Fruit fly (Drosophila melanogaster) whole organism, embryonic: ENCODE results near the gene CG17944.

Source experiments
- Ada2b ChIP-seq: fragments of 200-800 bp; sonication (Bioruptor generic); IDR thresholded peaks from 2 replicates; pipeline ENCODE4 v1.3.6; 2022; ENCODE audit warnings: missing biosample characterization, missing genetic modification characterization
- CG10274 ChIP-seq: fragments of 200-800 bp; sonication (Bioruptor generic); optimal IDR thresholded peaks from 3 replicates; lab custom pipeline; 2017; ENCODE audit warnings: missing biosample characterization, mild to moderate bottlenecking, missing genetic modification characterization
- CG11247 ChIP-seq: fragments of 200-800 bp; sonication (Bioruptor generic); IDR thresholded peaks from 2 replicates; pipeline ENCODE4 v1.3.6; 2022; ENCODE audit warnings: missing biosample characterization, missing genetic modification characterization
- CG11504 ChIP-seq: fragments of 200-800 bp; sonication (Bioruptor generic); optimal IDR thresholded peaks from 3 replicates; lab custom pipeline; 2019; ENCODE audit warnings: missing biosample characterization, mild to moderate bottlenecking, missing genetic modification characterization, moderate library complexity
- CG16779 ChIP-seq: fragments of 200-800 bp; sonication (Bioruptor generic); IDR thresholded peaks from 2 replicates; pipeline ENCODE4 v1.3.6; 2022; ENCODE audit warnings: missing biosample characterization, missing genetic modification characterization
- CG16863 ChIP-seq: fragments of 200-800 bp; sonication (Bioruptor generic); optimal IDR thresholded peaks from 3 replicates; lab custom pipeline; 2016; ENCODE audit warnings: missing biosample characterization, missing genetic modification characterization
- CG17385 ChIP-seq: fragments of 200-800 bp; sonication (Bioruptor generic); optimal IDR thresholded peaks from 3 replicates; lab custom pipeline; 2018; ENCODE audit warnings: missing biosample characterization, mild to moderate bottlenecking, missing genetic modification characterization
- CG17912 ChIP-seq: fragments of 200-800 bp; sonication (Bioruptor generic); optimal IDR thresholded peaks from 2 replicates; lab custom pipeline; 2018; ENCODE audit warnings: missing biosample characterization, mild to moderate bottlenecking, missing genetic modification characterization
- CG1792 ChIP-seq: fragments of 200-800 bp; sonication (Bioruptor generic); optimal IDR thresholded peaks from 2 replicates; lab custom pipeline; 2016; ENCODE audit warnings: missing biosample characterization, missing genetic modification characterization
- CG2116 ChIP-seq: fragments of 200-800 bp; sonication (Bioruptor generic); optimal IDR thresholded peaks from 3 replicates; lab custom pipeline; 2018; ENCODE audit warnings: missing biosample characterization, mild to moderate bottlenecking, missing genetic modification characterization
- CG2678 ChIP-seq: fragments of 200-800 bp; sonication (Bioruptor generic); optimal IDR thresholded peaks from 3 replicates; lab custom pipeline; 2019; ENCODE audit warnings: missing biosample characterization, mild to moderate bottlenecking, missing genetic modification characterization, moderate library complexity
- CG4282 ChIP-seq: fragments of 200-800 bp; sonication (Bioruptor generic); optimal IDR thresholded peaks from 2 replicates; lab custom pipeline; 2016; ENCODE audit warnings: missing biosample characterization, missing genetic modification characterization
- CG4360 ChIP-seq: fragments of 200-800 bp; sonication (Bioruptor generic); IDR thresholded peaks from 2 replicates; pipeline ENCODE4 v1.3.6; 2022; ENCODE audit warnings: missing biosample characterization, missing genetic modification characterization
- CG5180 ChIP-seq: fragments of 200-800 bp; sonication (Bioruptor generic); optimal IDR thresholded peaks from 3 replicates; lab custom pipeline; 2017; ENCODE audit warnings: missing biosample characterization, missing genetic modification characterization, mild to moderate bottlenecking, moderate library complexity, missing genetic modification reagents
- CG6175 ChIP-seq: fragments of 200-800 bp; sonication (Bioruptor generic); IDR thresholded peaks from 3 replicates; pipeline ENCODE4 v1.3.6; 2022; ENCODE audit warnings: missing biosample characterization, missing genetic modification characterization
- CG6813 ChIP-seq: fragments of 200-800 bp; sonication (Bioruptor generic); optimal IDR thresholded peaks from 2 replicates; lab custom pipeline; 2017; ENCODE audit warnings: missing biosample characterization, missing genetic modification characterization, mild to moderate bottlenecking, moderate library complexity, missing genetic modification reagents
- CG9609 ChIP-seq: fragments of 200-800 bp; sonication (Bioruptor generic); optimal IDR thresholded peaks from 3 replicates; lab custom pipeline; 2016; ENCODE audit warnings: missing biosample characterization, missing genetic modification characterization
- CG9932 ChIP-seq: fragments of 200-800 bp; sonication (Bioruptor generic); IDR thresholded peaks from 2 replicates; pipeline ENCODE4 v1.3.6; 2022; ENCODE audit warnings: missing biosample characterization, missing genetic modification characterization
- Camta ChIP-seq: fragments of 200-800 bp; sonication (Bioruptor generic); optimal IDR thresholded peaks from 2 replicates; lab custom pipeline; 2016; ENCODE audit warnings: missing biosample characterization, missing genetic modification characterization
- CkIIα-i1 ChIP-seq: fragments of 200-800 bp; sonication (Bioruptor generic); IDR thresholded peaks from 2 replicates; pipeline ENCODE4 v1.3.6; 2022; ENCODE audit warnings: missing biosample characterization, missing genetic modification characterization
- Dad ChIP-seq: fragments of 200-800 bp; sonication (Bioruptor generic); optimal IDR thresholded peaks from 3 replicates; lab custom pipeline; 2016; ENCODE audit warnings: missing biosample characterization, missing genetic modification characterization
- Hr51 ChIP-seq, 2 experiments: fragments of 200-800 bp; sonication (Bioruptor generic); optimal IDR thresholded peaks; 2 replicates in 1 of 2; 3 replicates in 1 of 2; lab custom pipeline; 2016 to 2018; ENCODE audit warnings: missing biosample characterization in 2 of 2, missing genetic modification characterization in 2 of 2, mild to moderate bottlenecking in 1 of 2, moderate library complexity in 1 of 2
- Kr ChIP-seq: fragments of 200-800 bp; sonication (Bioruptor generic); optimal IDR thresholded peaks from 2 replicates; lab custom pipeline; 2017; ENCODE audit warnings: missing biosample characterization, mild to moderate bottlenecking, missing genetic modification characterization
- Meics ChIP-seq: fragments of 200-800 bp; sonication (Bioruptor generic); optimal IDR thresholded peaks from 2 replicates; lab custom pipeline; 2017; ENCODE audit warnings: missing biosample characterization, mild to moderate bottlenecking, missing genetic modification characterization
- NC2β ChIP-seq: fragments of 200-800 bp; sonication (Bioruptor generic); optimal IDR thresholded peaks from 2 replicates; lab custom pipeline; 2016; ENCODE audit warnings: missing biosample characterization, missing genetic modification characterization
- Nf-YB ChIP-seq: fragments of 200-800 bp; sonication (Bioruptor generic); optimal IDR thresholded peaks from 3 replicates; lab custom pipeline; 2019; ENCODE audit warnings: missing biosample characterization, mild to moderate bottlenecking, missing genetic modification characterization, moderate library complexity
- Oli ChIP-seq: fragments of 200-800 bp; sonication (Bioruptor generic); optimal IDR thresholded peaks from 2 replicates; lab custom pipeline; 2018; ENCODE audit warnings: missing biosample characterization, mild to moderate bottlenecking, missing genetic modification characterization, moderate library complexity
- Ptx1 ChIP-seq: fragments of 200-800 bp; sonication (Bioruptor generic); IDR thresholded peaks from 2 replicates; pipeline ENCODE4 v1.3.6; 2022; ENCODE audit warnings: missing biosample characterization, missing genetic modification characterization
- TFAM ChIP-seq: fragments of 200-800 bp; sonication (Bioruptor generic); optimal IDR thresholded peaks from 2 replicates; lab custom pipeline; 2017; ENCODE audit warnings: missing biosample characterization, missing genetic modification characterization, inconsistent platforms
- Vsx1 ChIP-seq: fragments of 200-800 bp; sonication (Bioruptor generic); optimal IDR thresholded peaks from 2 replicates; lab custom pipeline; 2017; ENCODE audit warnings: missing biosample characterization, mild to moderate bottlenecking, missing genetic modification characterization, missing genetic modification reagents
- Xbp1 ChIP-seq: fragments of 200-800 bp; sonication (Bioruptor generic); optimal IDR thresholded peaks from 3 replicates; lab custom pipeline; 2016; ENCODE audit warnings: missing biosample characterization, mild to moderate bottlenecking, missing genetic modification characterization
- az2 ChIP-seq: fragments of 200-800 bp; sonication (Bioruptor generic); optimal IDR thresholded peaks from 3 replicates; lab custom pipeline; 2016; ENCODE audit warnings: missing biosample characterization, missing genetic modification characterization
- br ChIP-seq: fragments of >200 bp; optimal IDR thresholded peaks from 2 replicates; lab custom pipeline; 2017
- bsh ChIP-seq, 2 experiments: fragments of 200-800 bp; sonication (Bioruptor generic); optimal IDR thresholded peaks; 2 replicates each; lab custom pipeline; 2017 to 2018; ENCODE audit warnings: mild to moderate bottlenecking in 2 of 2, missing biosample characterization in 2 of 2, missing genetic modification characterization in 2 of 2, moderate library complexity in 1 of 2
- cas ChIP-seq: fragments of 200-800 bp; sonication (Bioruptor generic); IDR thresholded peaks from 2 replicates; pipeline ENCODE4 v1.3.6; 2022; ENCODE audit warnings: missing biosample characterization, missing genetic modification characterization
- da ChIP-seq: fragments of 200-800 bp; sonication (Bioruptor generic); optimal IDR thresholded peaks from 2 replicates; lab custom pipeline; 2016; ENCODE audit warnings: missing biosample characterization, missing genetic modification characterization
- en ChIP-seq: fragments of 200-800 bp; sonication (Bioruptor generic); optimal IDR thresholded peaks from 2 replicates; lab custom pipeline; 2016; ENCODE audit warnings: missing biosample characterization, missing genetic modification characterization
- exex ChIP-seq: fragments of 200-800 bp; sonication (Bioruptor generic); optimal IDR thresholded peaks from 4 replicates; lab custom pipeline; 2018; ENCODE audit warnings: missing biosample characterization, mild to moderate bottlenecking, missing genetic modification characterization, moderate library complexity
- gcm ChIP-seq: fragments of 200-800 bp; sonication (Bioruptor generic); optimal IDR thresholded peaks from 2 replicates; lab custom pipeline; 2019; ENCODE audit warnings: missing biosample characterization, mild to moderate bottlenecking, missing genetic modification characterization, moderate library complexity
- gem ChIP-seq: fragments of 200-800 bp; sonication (Bioruptor generic); optimal IDR thresholded peaks from 2 replicates; lab custom pipeline; 2019; ENCODE audit warnings: missing biosample characterization, mild to moderate bottlenecking, missing genetic modification characterization, moderate library complexity
- lbe ChIP-seq: fragments of 200-800 bp; sonication (Bioruptor generic); optimal IDR thresholded peaks from 2 replicates; lab custom pipeline; 2016; ENCODE audit warnings: missing biosample characterization, mild to moderate bottlenecking, missing genetic modification characterization
- lola ChIP-seq, 3 experiments: fragments of >200 bp in 2 of 3; fragments of 200-800 bp in 1 of 3; sonication (Bioruptor generic) in 1 of 3; optimal IDR thresholded peaks; 2 replicates each; lab custom pipeline; 2017 to 2019; ENCODE audit warnings: missing biosample characterization in 3 of 3, missing genetic modification characterization in 3 of 3, mild to moderate bottlenecking in 1 of 3, moderate library complexity in 1 of 3
- nmo ChIP-seq: fragments of 200-800 bp; sonication (Bioruptor generic); optimal IDR thresholded peaks from 2 replicates; lab custom pipeline; 2018; ENCODE audit warnings: missing biosample characterization, mild to moderate bottlenecking, missing genetic modification characterization, moderate library complexity
- oc ChIP-seq: fragments of 200-800 bp; sonication (Bioruptor generic); optimal IDR thresholded peaks from 2 replicates; lab custom pipeline; 2018; ENCODE audit warnings: missing biosample characterization, mild to moderate bottlenecking, missing genetic modification characterization, moderate library complexity
- otp ChIP-seq: fragments of 200-800 bp; sonication (Bioruptor generic); IDR thresholded peaks from 3 replicates; pipeline ENCODE4, ENCODE4 v1.3.6; 2022; ENCODE audit warnings: missing biosample characterization, missing genetic modification characterization
- pnt ChIP-seq: fragments of 200-800 bp; sonication (Bioruptor generic); optimal IDR thresholded peaks from 3 replicates; lab custom pipeline; 2016; ENCODE audit warnings: missing biosample characterization, missing genetic modification characterization
- sd ChIP-seq: fragments of 200-800 bp; sonication (Bioruptor generic); optimal IDR thresholded peaks from 3 replicates; lab custom pipeline; 2018; ENCODE audit warnings: missing biosample characterization, mild to moderate bottlenecking, missing genetic modification characterization, moderate library complexity
- tap ChIP-seq: fragments of 200-800 bp; optimal IDR thresholded peaks from 3 replicates; lab custom pipeline; 2019; ENCODE audit warnings: missing biosample characterization, mild to moderate bottlenecking, missing genetic modification characterization, moderate library complexity
- ttk ChIP-seq: fragments of 200-800 bp; sonication (Bioruptor generic); IDR thresholded peaks from 2 replicates; pipeline ENCODE4 v2.1.2; 2022; ENCODE audit warnings: missing biosample characterization, missing genetic modification characterization
- unc-4 ChIP-seq: fragments of 200-800 bp; sonication (Bioruptor generic); IDR thresholded peaks from 2 replicates; pipeline ENCODE4 v1.3.6; 2022; ENCODE audit warnings: missing biosample characterization, missing genetic modification characterization; ENCODE audit not compliant: partially characterized antibody
- wek ChIP-seq: fragments of 200-800 bp; sonication (Bioruptor generic); optimal IDR thresholded peaks from 3 replicates; lab custom pipeline; 2018; ENCODE audit warnings: missing biosample characterization, mild to moderate bottlenecking, missing genetic modification characterization, moderate library complexity

CG17944 gene

dm6 chr3R:7334613-7335012, 27.3 kb downstream of the CG17944 start (continued):
- no peak for TF ChIP-seq CG17912 (GFP tag; lab: Kevin White, UChicago)
- TF ChIP-seq CG17385 (GFP tag; lab: Kevin White, UChicago): peak; percentile 9
- TF ChIP-seq CG6175 (GFP tag; lab: Robert Waterston, UW): no peak
- TF ChIP-seq otp (GFP tag; lab: Robert Waterston, UW): 0 out of 3 replicates have a peak, but pooled peaks have one; percentile 9
- TF ChIP-seq nmo (GFP tag; lab: Kevin White, UChicago): peak; percentile 4
- no peak for TF ChIP-seq sd (tag; lab: Kevin White, UChicago)
- TF ChIP-seq bsh (GFP tag; optimal IDR thresholded peaks at IDR 0.05; lab: Kevin White, UChicago): peak in 1 of 2 experiments; percentile 38
- no peak for TF ChIP-seq Kr
- peak; percentile 38 for TF ChIP-seq Meics
- no peak for TF ChIP-seq CG10274 (GFP tag; lab: Kevin White, UChicago)
- no peak for TF ChIP-seq en (GFP tag; lab: Kevin White, UChicago)
- TF ChIP-seq CG9609 (GFP tag; lab: Kevin White, UChicago): no peak
- TF ChIP-seq cas (GFP tag; lab: Robert Waterston, UW): no peak
- no peak for TF ChIP-seq ttk (GFP tag; lab: Robert Waterston, UW)
- no peak for TF ChIP-seq tap (tag; lab: Kevin White, UChicago)
- no peak for TF ChIP-seq az2
- no peak for TF ChIP-seq pnt
- no peak for TF ChIP-seq TFAM (GFP tag; lab: Kevin White, UChicago)
- TF ChIP-seq da: no peak
- TF ChIP-seq gcm: no peak
- peak; percentile 14 for TF ChIP-seq Xbp1 (GFP tag; lab: Kevin White, UChicago)
- TF ChIP-seq Ada2b (GFP tag; lab: Robert Waterston, UW): no peak
- TF ChIP-seq CG2116: no peak
- TF ChIP-seq Oli (tag; lab: Kevin White, UChicago): peak; percentile 14
- TF ChIP-seq Ptx1 (GFP tag; lab: Robert Waterston, UW): peak; percentile 47
- TF ChIP-seq CG4360 (GFP tag; lab: Robert Waterston, UW): no peak
- TF ChIP-seq CG11504 (tag; lab: Kevin White, UChicago): peak; percentile 62
- peak in 1 of 2 experiments; percentile 49 for TF ChIP-seq Hr51 (GFP tag; optimal IDR thresholded peaks at IDR 0.05; lab: Kevin White, UChicago)
- TF ChIP-seq oc: no peak
- TF ChIP-seq CG9932: peak; percentile 33; the same call in 1 of the 2 replicates
- TF ChIP-seq Camta (GFP tag; lab: Kevin White, UChicago): no peak
- no peak for TF ChIP-seq CG6813 (GFP tag; lab: Kevin White, UChicago)
- no peak for TF ChIP-seq Vsx1 (GFP tag; lab: Kevin White, UChicago)
- TF ChIP-seq Nf-YB (GFP tag; lab: Kevin White, UChicago): no peak
- no peak for TF ChIP-seq exex
- no peak for TF ChIP-seq lbe (GFP tag; lab: Kevin White, UChicago)
- TF ChIP-seq wek (GFP tag; lab: Kevin White, UChicago): no peak
- no peak for TF ChIP-seq Dad (GFP tag; lab: Kevin White, UChicago)
- TF ChIP-seq CkIIα-i1 (GFP tag; lab: Robert Waterston, UW): no peak
- TF ChIP-seq gem (tag; lab: Kevin White, UChicago): peak; percentile 60
- no peak for TF ChIP-seq NC2β
- no peak for TF ChIP-seq CG1792 (GFP tag; lab: Kevin White, UChicago)
- TF ChIP-seq unc-4 (GFP tag; lab: Robert Waterston, UW): no peak
- no peak for TF ChIP-seq CG4282 (GFP tag; lab: Kevin White, UChicago)
- TF ChIP-seq CG16863 (GFP tag; lab: Kevin White, UChicago): no peak
- no peak for TF ChIP-seq br (lab: Kevin White, UChicago)
- TF ChIP-seq CG16779 (GFP tag; lab: Robert Waterston, UW): no peak
- TF ChIP-seq lola (GFP tag; optimal IDR thresholded peaks at IDR 0.05; lab: Kevin White, UChicago): no peak
- TF ChIP-seq CG11247 (GFP tag; lab: Robert Waterston, UW): no peak
- TF ChIP-seq CG5180 (GFP tag; lab: Kevin White, UChicago): no peak
- TF ChIP-seq CG2678: no peak
